Worm (Caenorhabditis elegans) whole organism, L4 larva: ENCODE results near the gene srp-2.

Source experiments
- D1046.2 ChIP-seq: fragments of 200-800 bp; sonication (Bioruptor generic); IDR thresholded peaks from 2 replicates; pipeline ENCODE4 v1.3.6; 2022; ENCODE audit warnings: missing genetic modification characterization, missing compliant biosample characterization
- F10B5.3 ChIP-seq: sonication (generic microtip); optimal IDR thresholded peaks from 2 replicates; lab custom pipeline; 2016; ENCODE audit warnings: mild to moderate bottlenecking, missing genetic modification characterization, missing compliant biosample characterization
- F37D6.2 ChIP-seq: sonication (generic microtip); optimal IDR thresholded peaks from 2 replicates; lab custom pipeline; 2016; ENCODE audit warnings: mild to moderate bottlenecking, missing genetic modification characterization, missing compliant biosample characterization
- F44E2.7 ChIP-seq: fragments of 200-800 bp; sonication (Bioruptor generic); IDR thresholded peaks from 2 replicates; pipeline ENCODE4 v2.1.2; 2022; ENCODE audit warnings: missing genetic modification characterization, missing compliant biosample characterization
- aha-1 ChIP-seq: fragments of 150-350 bp; peaks from one replicate; lab custom pipeline; 2014; ENCODE audit warnings: missing biosample characterization, missing genetic modification characterization
- attf-4 ChIP-seq: sonication (generic microtip); optimal IDR thresholded peaks from 3 replicates; lab custom pipeline; 2017; ENCODE audit warnings: missing biosample characterization, missing genetic modification characterization
- ceh-28 ChIP-seq: fragments of 150-350 bp; optimal IDR thresholded peaks from 2 replicates; lab custom pipeline; 2014; ENCODE audit warnings: missing biosample characterization, missing genetic modification reagents, missing genetic modification characterization
- ceh-82 ChIP-seq: sonication (generic microtip); optimal IDR thresholded peaks from 2 replicates; lab custom pipeline; 2017; ENCODE audit warnings: missing biosample characterization, missing genetic modification characterization
- cey-2 ChIP-seq: sonication (generic microtip); optimal IDR thresholded peaks from 3 replicates; lab custom pipeline; 2017; ENCODE audit warnings: missing genetic modification characterization, mild to moderate bottlenecking, missing compliant biosample characterization, antibody characterized with exemption, borderline replicate concordance; ENCODE audit not compliant: insufficient read depth
- ctbp-1 ChIP-seq: fragments of 200-800 bp; sonication (Bioruptor generic); IDR thresholded peaks from 2 replicates; pipeline ENCODE4 v1.3.6; 2022; ENCODE audit warnings: missing genetic modification reagents, missing genetic modification characterization, missing compliant biosample characterization
- daf-16 ChIP-seq, 3 experiments: sonication (generic microtip); optimal IDR thresholded peaks; 2 replicates each; lab custom pipeline; 2016 to 2017; ENCODE audit warnings: missing genetic modification characterization in 3 of 3, missing genetic modification reagents in 3 of 3, mild to moderate bottlenecking in 2 of 3, missing compliant biosample characterization in 2 of 3, missing biosample characterization in 1 of 3, moderate library complexity in 1 of 3
- daf-8 ChIP-seq: fragments of 200-800 bp; sonication (Bioruptor generic); IDR thresholded peaks from 2 replicates; pipeline ENCODE4 v1.3.6; 2022; ENCODE audit warnings: missing genetic modification characterization, missing compliant biosample characterization
- dmd-9 ChIP-seq: fragments of 200-800 bp; sonication (Bioruptor generic); IDR thresholded peaks from 2 replicates; pipeline ENCODE4 v1.3.6; 2022; ENCODE audit warnings: missing genetic modification reagents, missing genetic modification characterization, missing compliant biosample characterization
- fkh-10 ChIP-seq: fragments of 150-350 bp; optimal IDR thresholded peaks from 2 replicates; lab custom pipeline; 2014; ENCODE audit warnings: missing biosample characterization, missing genetic modification reagents, missing genetic modification characterization
- fos-1 ChIP-seq: fragments of 150-350 bp; optimal IDR thresholded peaks from 2 replicates; lab custom pipeline; 2014; ENCODE audit warnings: missing biosample characterization, missing genetic modification characterization
- hlh-30 ChIP-seq: sonication (generic microtip); optimal IDR thresholded peaks from 2 replicates; lab custom pipeline; 2017; ENCODE audit warnings: antibody characterized with exemption, mild to moderate bottlenecking, missing genetic modification characterization, missing compliant biosample characterization; ENCODE audit not compliant: insufficient read depth
- lin-1 ChIP-seq: fragments of 200-800 bp; sonication (Bioruptor generic); IDR thresholded peaks from 2 replicates; pipeline ENCODE4 v1.3.6; 2022; ENCODE audit warnings: missing genetic modification reagents, missing genetic modification characterization, missing compliant biosample characterization
- lin-13 ChIP-seq: fragments of 150-350 bp; optimal IDR thresholded peaks from 2 replicates; lab custom pipeline; 2014; ENCODE audit warnings: missing biosample characterization, missing genetic modification reagents, missing genetic modification characterization
- lin-29 ChIP-seq: fragments of 200-800 bp; sonication (Bioruptor generic); IDR thresholded peaks from 2 replicates; pipeline ENCODE4 v1.3.6; 2022; ENCODE audit warnings: missing genetic modification reagents, missing genetic modification characterization, missing compliant biosample characterization
- lin-39 ChIP-seq: fragments of 150-350 bp; optimal IDR thresholded peaks from 2 replicates; lab custom pipeline; 2014; ENCODE audit warnings: missing biosample characterization, missing genetic modification reagents, missing genetic modification characterization
- lir-3 ChIP-seq: sonication (generic microtip); optimal IDR thresholded peaks from 2 replicates; lab custom pipeline; 2016; ENCODE audit warnings: mild to moderate bottlenecking, missing genetic modification characterization, missing compliant biosample characterization
- madf-5 ChIP-seq, 2 experiments: fragments of 200-800 bp; sonication (Bioruptor generic); IDR thresholded peaks; 2 replicates each; pipeline ENCODE4 v1.3.6; 2022; ENCODE audit warnings: missing compliant biosample characterization in 2 of 2, missing genetic modification characterization in 2 of 2
- mep-1 ChIP-seq: fragments of 150-350 bp; sonication (generic microtip); optimal IDR thresholded peaks from 3 replicates; lab custom pipeline; 2014; ENCODE audit warnings: missing biosample characterization, missing genetic modification characterization
- mes-2 ChIP-seq: sonication (generic microtip); optimal IDR thresholded peaks from 2 replicates; lab custom pipeline; 2016; ENCODE audit warnings: missing genotype, mild to moderate bottlenecking, missing genetic modification characterization, missing compliant biosample characterization; ENCODE audit not compliant: poor library complexity, severe bottlenecking
- nhr-10 ChIP-seq: fragments of 150-350 bp; optimal IDR thresholded peaks from 2 replicates; lab custom pipeline; 2014; ENCODE audit warnings: missing biosample characterization, missing genetic modification characterization
- nhr-111 ChIP-seq: fragments of 200-800 bp; sonication (Bioruptor generic); optimal IDR thresholded peaks from 2 replicates; lab custom pipeline; 2018; ENCODE audit warnings: mild to moderate bottlenecking, missing genetic modification characterization, missing compliant biosample characterization
- nhr-237 ChIP-seq: sonication (generic microtip); optimal IDR thresholded peaks from 2 replicates; lab custom pipeline; 2017; ENCODE audit warnings: missing biosample characterization, missing genetic modification characterization
- nhr-42 ChIP-seq: fragments of 200-800 bp; sonication (Bioruptor generic); IDR thresholded peaks from 2 replicates; pipeline ENCODE4 v1.3.6; 2022; ENCODE audit warnings: missing genetic modification characterization, missing compliant biosample characterization
- php-3 ChIP-seq: fragments of 200-800 bp; sonication (Bioruptor generic); IDR thresholded peaks from 2 replicates; pipeline ENCODE4 v1.3.6; 2022; ENCODE audit warnings: missing genetic modification reagents, missing genetic modification characterization, missing compliant biosample characterization
- pqm-1 ChIP-seq: sonication (generic microtip); optimal IDR thresholded peaks from 2 replicates; lab custom pipeline; 2017; ENCODE audit warnings: missing biosample characterization, missing genetic modification characterization
- unc-39 ChIP-seq: sonication (generic microtip); optimal IDR thresholded peaks from 2 replicates; lab custom pipeline; 2017; ENCODE audit warnings: missing biosample characterization, missing genetic modification characterization
- zfp-2 ChIP-seq: sonication (generic microtip); optimal IDR thresholded peaks from 2 replicates; lab custom pipeline; 2016; ENCODE audit warnings: mild to moderate bottlenecking, missing genetic modification characterization, missing compliant biosample characterization
- zip-11 ChIP-seq: fragments of 200-800 bp; sonication (Bioruptor generic); IDR thresholded peaks from 2 replicates; pipeline ENCODE4 v1.3.6; 2022; ENCODE audit warnings: missing genetic modification characterization, missing compliant biosample characterization

srp-2 gene

DNA sequence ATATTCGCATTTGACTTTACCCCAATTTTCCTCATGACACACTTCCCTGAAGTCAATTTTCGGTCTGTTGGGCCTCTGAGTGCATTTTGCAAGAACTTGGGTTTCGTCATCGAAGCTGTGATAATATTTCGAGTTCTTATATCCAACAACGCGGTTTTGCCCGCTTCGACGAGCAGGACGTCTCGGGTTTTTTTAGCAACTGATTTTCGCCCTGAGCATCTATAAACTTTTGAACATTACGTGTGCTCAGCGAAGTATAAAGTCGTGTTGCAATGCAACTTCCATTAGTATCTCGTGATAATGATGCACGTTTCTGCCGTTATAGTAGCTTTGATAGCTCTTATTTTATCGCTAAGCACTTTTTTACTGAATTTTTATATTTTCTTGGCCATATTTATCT lies 17.6 kb downstream of the srp-2 start, which contains the start of gene srbc-60:
srbc-60 (plus strand) TSS at position 301 of the 400 bp plus-strand sequence.
- TF ChIP-seq ctbp-1, result no peak
- no peak for TF ChIP-seq lin-29 (GFP tag; lab: Robert Waterston, UW)

DNA sequence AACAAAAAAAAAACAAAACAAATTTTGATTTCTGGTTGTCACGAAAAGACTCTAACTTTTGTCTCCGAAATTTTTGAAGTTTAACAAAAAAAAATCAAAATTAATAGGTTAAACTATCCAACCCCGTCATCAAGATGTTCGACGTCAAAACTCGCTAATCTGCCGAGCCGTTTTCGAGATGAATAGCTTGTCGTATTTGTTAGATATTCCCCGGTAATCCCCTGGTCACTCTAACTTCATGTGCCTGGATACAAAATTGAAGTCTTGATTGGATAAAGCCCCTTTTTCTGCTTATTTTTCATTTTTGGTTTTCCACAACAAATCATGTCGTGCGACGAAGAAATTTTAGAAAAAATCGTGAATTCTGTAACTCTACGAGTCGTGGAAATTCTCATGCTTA lies 20.0 kb downstream of the srp-2 start, which contains the start of gene srab-16:
srab-16 (plus strand) TSS at position 301 of the 400 bp plus-strand sequence.
- TF ChIP-seq dmd-9 (GFP tag; lab: Robert Waterston, UW) (no peak), hlh-30 (no peak), zip-11 (GFP tag; lab: Robert Waterston, UW) (no peak), unc-39 (tag; lab: Kevin White, UChicago) (no peak), mes-2 (no peak), lin-39 (tag; lab: Kevin White, UChicago) (no peak), fos-1 (tag; lab: Kevin White, UChicago) (no peak), F37D6.2 (no peak), fkh-10 (GFP tag; lab: Kevin White, UChicago) (no peak), D1046.2 (GFP tag; lab: Robert Waterston, UW) (no peak), php-3 (no peak), aha-1 (no peak), ceh-28 (tag; lab: Kevin White, UChicago) (no peak), ceh-82 (tag; lab: Kevin White, UChicago) (no peak), cey-2 (tag; lab: Kevin White, UChicago) (no peak)

ce11 chrV:794092-794491 lies 31.7 kb downstream of the srp-2 start:
- peak; percentile 81 for TF ChIP-seq aha-1
- no peak for TF ChIP-seq F44E2.7 (GFP tag; lab: Robert Waterston, UW)

ce11 chrV:797241-797640 lies 34.8 kb downstream of the srp-2 start:
- TF ChIP-seq nhr-111 (GFP tag; lab: Kevin White, UChicago) (no peak), pqm-1 (tag; lab: Kevin White, UChicago) (no peak), zfp-2 (tag; lab: Kevin White, UChicago) (no peak), mep-1 (tag; lab: Kevin White, UChicago) (no peak), attf-4 (tag; lab: Kevin White, UChicago) (no peak), F10B5.3 (tag; lab: Kevin White, UChicago) (no peak), lin-13 (GFP tag; lab: Kevin White, UChicago) (no peak), mes-2 (no peak)

DNA sequence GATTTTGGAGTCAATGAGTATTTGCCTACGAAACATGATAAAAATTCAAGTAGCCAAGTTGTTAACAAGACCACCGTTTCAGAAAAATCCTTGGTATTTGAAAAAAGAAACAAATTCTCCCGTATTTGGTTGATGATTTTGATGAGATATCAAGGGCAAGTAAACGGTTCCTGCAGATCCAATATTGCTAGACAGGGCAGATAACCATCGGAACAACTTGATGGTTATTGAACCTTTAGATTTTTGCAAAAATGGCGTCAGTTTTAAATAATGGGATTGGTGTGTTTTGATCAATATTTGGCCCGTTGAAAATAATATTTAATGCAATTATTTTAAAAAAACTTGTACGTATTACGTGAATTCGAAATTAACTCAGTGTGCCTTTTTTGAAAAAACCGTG lies 37.8 kb downstream of the srp-2 start:
- TF ChIP-seq nhr-237 (tag; lab: Kevin White, UChicago) (no peak), F44E2.7 (GFP tag; lab: Robert Waterston, UW) (no peak), lin-1 (no peak), unc-39 (tag; lab: Kevin White, UChicago) (no peak), madf-5 (GFP tag; IDR thresholded peaks at IDR 0.05; lab: Robert Waterston, UW) (no peak), daf-16 (GFP tag; optimal IDR thresholded peaks at IDR 0.05; lab: Kevin White, UChicago) (no peak), daf-16 (tag; optimal IDR thresholded peaks at IDR 0.05; lab: Kevin White, UChicago) (no peak), nhr-10 (tag; lab: Kevin White, UChicago) (no peak), lir-3 (tag; lab: Kevin White, UChicago) (no peak), nhr-42 (GFP tag; lab: Robert Waterston, UW) (no peak), daf-8 (no peak)
